Fruit fly (Drosophila melanogaster) S2 (cell line): ENCODE measurements around the gene Pex10.

ENCODE experiments used
- CG8478 ChIP-seq: fragments of >200 bp; optimal IDR thresholded peaks from 2 replicates; lab custom pipeline; 2018
- CTCF ChIP-seq, 2 experiments: fragments of >200 bp; optimal IDR thresholded peaks; 2 replicates each; lab custom pipeline; 2018

DNA sequence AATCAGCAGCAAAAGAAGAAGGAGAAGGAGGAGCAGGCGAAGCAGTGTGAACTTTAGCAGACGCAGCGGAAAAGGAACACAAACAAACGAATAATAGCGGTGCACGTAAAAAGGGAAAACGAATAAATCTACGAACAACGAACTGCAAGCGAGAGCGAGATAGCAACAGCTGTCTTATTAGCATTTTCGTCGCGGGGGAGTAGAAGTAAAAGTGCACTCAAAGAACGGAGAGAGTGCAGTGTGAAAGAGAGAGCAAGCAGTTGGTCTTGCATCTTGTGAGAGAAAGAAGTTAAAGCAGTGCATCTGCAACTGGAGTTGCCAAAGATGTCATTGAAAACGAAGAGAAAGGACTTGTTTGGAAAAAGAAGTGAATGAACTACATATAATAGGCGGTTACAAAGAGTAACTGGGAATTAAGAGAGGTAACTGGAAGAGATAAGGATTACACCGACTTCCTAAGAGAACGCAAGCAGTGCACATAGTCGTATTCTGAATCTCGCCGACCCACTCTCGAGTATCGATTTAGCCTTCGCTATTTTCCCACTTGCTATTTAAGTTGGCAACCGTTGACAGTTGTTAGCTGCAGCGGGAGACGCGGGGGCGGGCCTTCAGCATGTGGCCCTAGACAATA lies 34.9 kb downstream of the Pex10 start:
- no peak for TF ChIP-seq CG8478 (lab: Kevin White, UChicago)
- TF ChIP-seq CTCF (optimal IDR thresholded peaks at IDR 0.05; lab: Kevin White, UChicago): no peak
